Worm (Caenorhabditis elegans) whole organism, young adult: ENCODE measurements around the gene Y57G11A.4.

Experiments
- C06A6.2 ChIP-seq: fragments of 200-800 bp; sonication (Bioruptor generic); conservative IDR thresholded peaks from 2 replicates; pipeline ENCODE4 v1.3.6; 2022; ENCODE audit warnings: missing genetic modification characterization, missing compliant biosample characterization
- D2030.7 ChIP-seq: fragments of 200-800 bp; sonication (Bioruptor generic); IDR thresholded peaks from 2 replicates; pipeline ENCODE4 v1.3.6; 2022; ENCODE audit warnings: missing genetic modification reagents, missing genetic modification characterization, missing compliant biosample characterization
- F33H1.4 ChIP-seq: fragments of 200-800 bp; sonication (Bioruptor generic); IDR thresholded peaks from 2 replicates; pipeline ENCODE4 v1.3.6; 2022; ENCODE audit warnings: missing genetic modification reagents, missing genetic modification characterization, missing compliant biosample characterization
- F49E8.2 ChIP-seq: sonication (generic microtip); optimal IDR thresholded peaks from 3 replicates; lab custom pipeline; 2017; ENCODE audit warnings: missing genetic modification characterization, mild to moderate bottlenecking, missing compliant biosample characterization, antibody characterized with exemption, moderate library complexity; ENCODE audit not compliant: insufficient read depth
- F57A8.1 ChIP-seq: fragments of 200-800 bp; sonication (Bioruptor generic); optimal IDR thresholded peaks from 2 replicates; lab custom pipeline; 2018; ENCODE audit warnings: mild to moderate bottlenecking, missing genetic modification characterization, moderate library complexity, missing compliant biosample characterization
- K12H6.12 ChIP-seq: fragments of 200-800 bp; sonication (Bioruptor generic); optimal IDR thresholded peaks from 2 replicates; lab custom pipeline; 2018; ENCODE audit warnings: mild to moderate bottlenecking, missing genetic modification characterization, missing compliant biosample characterization
- Y95B8A.8 ChIP-seq: fragments of 200-800 bp; sonication (Bioruptor generic); IDR thresholded peaks from 2 replicates; pipeline ENCODE4 v1.3.6; 2022; ENCODE audit warnings: missing genetic modification reagents, missing genetic modification characterization, missing compliant biosample characterization
- akir-1 ChIP-seq: fragments of 200-800 bp; sonication (Bioruptor generic); optimal IDR thresholded peaks from 2 replicates; lab custom pipeline; 2018; ENCODE audit warnings: mild to moderate bottlenecking, missing genetic modification characterization, moderate library complexity, missing compliant biosample characterization
- aptf-2 ChIP-seq: fragments of 200-800 bp; sonication (Bioruptor generic); conservative IDR thresholded peaks from 2 replicates; pipeline ENCODE4 v1.3.6; 2022; ENCODE audit warnings: missing genetic modification reagents, missing genetic modification characterization, missing compliant biosample characterization
- atf-7 ChIP-seq: sonication (generic microtip); optimal IDR thresholded peaks from 2 replicates; lab custom pipeline; 2017; ENCODE audit warnings: mild to moderate bottlenecking, missing genetic modification characterization, missing compliant biosample characterization
- attf-5 ChIP-seq: fragments of 200-800 bp; sonication (Bioruptor generic); optimal IDR thresholded peaks from 2 replicates; lab custom pipeline; 2018; ENCODE audit warnings: mild to moderate bottlenecking, missing genetic modification characterization, missing compliant biosample characterization
- attf-6 ChIP-seq: fragments of 200-800 bp; sonication (Bioruptor generic); IDR thresholded peaks from 2 replicates; pipeline ENCODE4 v1.3.6; 2022; ENCODE audit warnings: missing genetic modification reagents, missing genetic modification characterization, missing compliant biosample characterization
- cebp-1 ChIP-seq, 2 experiments: fragments of 200-800 bp in 1 of 2; sonication (Bioruptor generic) in 1 of 2; sonication (generic microtip) in 1 of 2; IDR thresholded peaks in 1 of 2; optimal IDR thresholded peaks in 1 of 2; 2 replicates each; pipeline versions ENCODE4 v1.3.6 to Lab custom; 2017 to 2022; ENCODE audit warnings: missing compliant biosample characterization in 2 of 2, missing genetic modification characterization in 2 of 2, mild to moderate bottlenecking in 1 of 2, missing genetic modification reagents in 1 of 2, moderate library complexity in 1 of 2
- cebp-2 ChIP-seq: fragments of 200-800 bp; sonication (Bioruptor generic); IDR thresholded peaks from 2 replicates; pipeline ENCODE4 v1.3.6; 2022; ENCODE audit warnings: missing genetic modification characterization, missing compliant biosample characterization
- dox-1 ChIP-seq: fragments of 200-800 bp; sonication (Bioruptor generic); IDR thresholded peaks from 2 replicates; pipeline ENCODE4 v1.3.6; 2022; ENCODE audit warnings: missing genetic modification reagents, missing genetic modification characterization, missing compliant biosample characterization
- dpl-1 ChIP-seq: fragments of 150-350 bp; optimal IDR thresholded peaks from 2 replicates; lab custom pipeline; 2014; ENCODE audit warnings: missing biosample characterization, missing genetic modification reagents, missing genetic modification characterization
- efl-1 ChIP-seq: fragments of 150-350 bp; optimal IDR thresholded peaks from 2 replicates; lab custom pipeline; 2014; ENCODE audit warnings: missing biosample characterization, missing genetic modification reagents, missing genetic modification characterization
- him-1 ChIP-seq: sonication (generic microtip); optimal IDR thresholded peaks from 2 replicates; lab custom pipeline; 2016; ENCODE audit warnings: missing genotype, missing genetic modification reagents, missing genetic modification characterization, missing compliant biosample characterization
- hlh-12 ChIP-seq: sonication (generic microtip); optimal IDR thresholded peaks from 2 replicates; lab custom pipeline; 2016; ENCODE audit warnings: missing genetic modification characterization, missing compliant biosample characterization
- lag-1 ChIP-seq: fragments of 200-800 bp; sonication (Bioruptor generic); IDR thresholded peaks from 2 replicates; pipeline ENCODE4 v1.3.6; 2022; ENCODE audit warnings: missing genetic modification reagents, missing genetic modification characterization, missing compliant biosample characterization
- let-607 ChIP-seq, 2 experiments: fragments of 200-800 bp in 1 of 2; sonication (Bioruptor generic) in 1 of 2; sonication (generic microtip) in 1 of 2; optimal IDR thresholded peaks; 2 replicates each; lab custom pipeline; 2016 to 2018; ENCODE audit warnings: mild to moderate bottlenecking in 2 of 2, missing compliant biosample characterization in 2 of 2, missing genetic modification characterization in 2 of 2, moderate library complexity in 2 of 2, missing genotype in 1 of 2
- lin-35 ChIP-seq, 3 experiments: fragments of 150-350 bp in 2 of 3; sonication (generic microtip) in 1 of 3; optimal IDR thresholded peaks; 2 replicates each; lab custom pipeline; 2014 to 2018; ENCODE audit warnings: missing biosample characterization in 3 of 3, missing genetic modification characterization in 3 of 3, missing genetic modification reagents in 3 of 3
- lin-54 ChIP-seq: fragments of 200-800 bp; sonication (Bioruptor generic); optimal IDR thresholded peaks from 2 replicates; lab custom pipeline; 2018; ENCODE audit warnings: mild to moderate bottlenecking, missing genetic modification characterization, missing compliant biosample characterization
- lir-1 ChIP-seq: fragments of 200-800 bp; sonication (Bioruptor generic); conservative IDR thresholded peaks from 2 replicates; pipeline ENCODE4 v1.3.6; 2022; ENCODE audit warnings: missing genetic modification reagents, missing genetic modification characterization, missing compliant biosample characterization
- madf-6 ChIP-seq: fragments of 200-800 bp; sonication (Bioruptor generic); IDR thresholded peaks from 2 replicates; pipeline ENCODE4 v1.3.6; 2022; ENCODE audit warnings: missing genetic modification reagents, missing genetic modification characterization, missing compliant biosample characterization
- mxl-1 ChIP-seq: sonication (generic microtip); optimal IDR thresholded peaks from 2 replicates; lab custom pipeline; 2016; ENCODE audit warnings: missing genetic modification characterization, missing compliant biosample characterization
- nfyb-1 ChIP-seq: fragments of 200-800 bp; sonication (Bioruptor generic); IDR thresholded peaks from 2 replicates; pipeline ENCODE4 v1.3.6; 2022; ENCODE audit warnings: missing genetic modification reagents, missing genetic modification characterization, missing compliant biosample characterization
- nhr-80 ChIP-seq: sonication (generic microtip); optimal IDR thresholded peaks from 2 replicates; lab custom pipeline; 2016; ENCODE audit warnings: missing genetic modification characterization, missing compliant biosample characterization
- rcor-1 ChIP-seq: fragments of 200-800 bp; sonication (Bioruptor generic); IDR thresholded peaks from 2 replicates; pipeline ENCODE4 v1.3.6; 2022; ENCODE audit warnings: missing genetic modification reagents, missing genetic modification characterization, missing compliant biosample characterization
- sdz-38 ChIP-seq: sonication (generic microtip); optimal IDR thresholded peaks from 2 replicates; lab custom pipeline; 2016; ENCODE audit warnings: missing genotype, missing genetic modification characterization, missing compliant biosample characterization
- snpc-4 ChIP-seq, 5 experiments: fragments of 150-350 bp in 1 of 5; sonication (generic microtip) in 4 of 5; optimal IDR thresholded peaks; 2 replicates each; lab custom pipeline; 2014 to 2018; ENCODE audit warnings: missing genetic modification characterization in 5 of 5, missing biosample characterization in 3 of 5, antibody characterized with exemption in 2 of 5, mild to moderate bottlenecking in 2 of 5, missing compliant biosample characterization in 2 of 5, missing genotype in 2 of 5, moderate library complexity in 2 of 5, missing genetic modification reagents in 1 of 5
- sptf-2 ChIP-seq: fragments of 200-800 bp; sonication (Bioruptor generic); optimal IDR thresholded peaks from 2 replicates; lab custom pipeline; 2018; ENCODE audit warnings: mild to moderate bottlenecking, missing genetic modification characterization, missing compliant biosample characterization
- unc-130 ChIP-seq: sonication (generic microtip); optimal IDR thresholded peaks from 2 replicates; lab custom pipeline; 2016; ENCODE audit warnings: missing genetic modification reagents, missing genetic modification characterization, missing compliant biosample characterization
- unc-62 ChIP-seq: fragments of 150-350 bp; optimal IDR thresholded peaks from 2 replicates; lab custom pipeline; 2014; ENCODE audit warnings: missing biosample characterization, missing genetic modification reagents, missing genetic modification characterization
- xnd-1 ChIP-seq: sonication (generic microtip); optimal IDR thresholded peaks from 2 replicates; lab custom pipeline; 2016; ENCODE audit warnings: missing genotype, missing genetic modification reagents, missing genetic modification characterization, missing compliant biosample characterization

Y57G11A.4 gene

ce11 chrIV:14464065-14464567 lies 18.0 kb upstream of the Y57G11A.4 start, which contains the start of gene dld-1 (continued):
- peak; percentile 85 for TF ChIP-seq attf-5 (GFP tag; lab: Kevin White, UChicago)
- TF ChIP-seq xnd-1 (tag; lab: Kevin White, UChicago), result peak; percentile 24
- 0 out of 2 replicates have a peak, but pooled peaks have one; percentile 34 for TF ChIP-seq C06A6.2 (GFP tag; lab: Robert Waterston, UW)
- peak; percentile 70 for TF ChIP-seq cebp-1 (GFP tag; IDR thresholded peaks at IDR 0.05; lab: Robert Waterston, UW)
- peak; percentile 91 for TF ChIP-seq cebp-1 (tag; optimal IDR thresholded peaks at IDR 0.05; lab: Kevin White, UChicago)
- peak; percentile 94 for TF ChIP-seq F49E8.2 (tag; lab: Kevin White, UChicago)
- no peak for TF ChIP-seq F57A8.1 (GFP tag; lab: Kevin White, UChicago)
- TF ChIP-seq lir-1, result peak; percentile 78
- peak; percentile 50 for TF ChIP-seq him-1 (tag; lab: Kevin White, UChicago)
- peak; percentile 5 for TF ChIP-seq atf-7 (tag; lab: Kevin White, UChicago)
- TF ChIP-seq madf-6, result peak; percentile 89
- TF ChIP-seq nhr-80 (tag; lab: Kevin White, UChicago), result peak; percentile 41
- TF ChIP-seq rcor-1 (GFP tag; lab: Robert Waterston, UW), result peak; percentile 92
- peak; percentile 84 for TF ChIP-seq D2030.7 (GFP tag; lab: Robert Waterston, UW)
- peak; percentile 36 for TF ChIP-seq K12H6.12 (tag; lab: Kevin White, UChicago)
- peak; percentile 46 to 98 (median 75) for TF ChIP-seq lin-35 (GFP tag; optimal IDR thresholded peaks at IDR 0.05; lab: Kevin White, UChicago)
- TF ChIP-seq lag-1 (GFP tag; lab: Robert Waterston, UW), result no peak
- peak; percentile 94 for TF ChIP-seq efl-1 (GFP tag; lab: Kevin White, UChicago)
- TF ChIP-seq aptf-2 (GFP tag; lab: Robert Waterston, UW), result no peak
- peak; percentile 83 for TF ChIP-seq nfyb-1 (GFP tag; lab: Robert Waterston, UW)
- TF ChIP-seq dox-1 (GFP tag; lab: Robert Waterston, UW), result peak; percentile 93
- TF ChIP-seq akir-1 (GFP tag; lab: Kevin White, UChicago), result no peak
- TF ChIP-seq Y95B8A.8 (GFP tag; lab: Robert Waterston, UW), result 0 out of 2 replicates have a peak, but pooled peaks have one; percentile 49
- TF ChIP-seq sptf-2 (GFP tag; lab: Kevin White, UChicago), result no peak
- peak; percentile 99 for TF ChIP-seq lin-54 (GFP tag; lab: Kevin White, UChicago)
- peak; percentile 98 for TF ChIP-seq F33H1.4
- no peak for TF ChIP-seq unc-130 (GFP tag; lab: Kevin White, UChicago)
- TF ChIP-seq let-607 (tag; optimal IDR thresholded peaks at IDR 0.05; lab: Kevin White, UChicago), result peak in 1 of 2 experiments; percentile 28

- no peak for TF ChIP-seq hlh-12 (tag; lab: Kevin White, UChicago)
- no peak for TF ChIP-seq snpc-4 (GFP tag; optimal IDR thresholded peaks at IDR 0.05; lab: Kevin White, UChicago)
- TF ChIP-seq snpc-4 (tag; optimal IDR thresholded peaks at IDR 0.05; lab: Kevin White, UChicago), result peak in 1 of 4 experiments; percentile 57
- TF ChIP-seq madf-6, result peak; percentile 32; the same call in 1 of the 2 replicates
- 0 out of 2 replicates have a peak, but pooled peaks have one; percentile 23 for TF ChIP-seq cebp-2
- peak; percentile 55 for TF ChIP-seq attf-6 (GFP tag; lab: Robert Waterston, UW)
- no peak for TF ChIP-seq sdz-38 (tag; lab: Kevin White, UChicago)
Measured at ce11 chrIV:14466048-14466447, 16.0 kb upstream of the Y57G11A.4 start.

ce11 chrIV:14466837-14467236 lies 15.2 kb upstream of the Y57G11A.4 start:
- TF ChIP-seq Y95B8A.8 (GFP tag; lab: Robert Waterston, UW) (no peak), mxl-1 (no peak), unc-62 (no peak), xnd-1 (tag; lab: Kevin White, UChicago) (no peak), dpl-1 (no peak), attf-6 (GFP tag; lab: Robert Waterston, UW) (0 out of 2 replicates have a peak, but pooled peaks have one; percentile 16), snpc-4 (GFP tag; optimal IDR thresholded peaks at IDR 0.05; lab: Kevin White, UChicago) (no peak), snpc-4 (tag; optimal IDR thresholded peaks at IDR 0.05; lab: Kevin White, UChicago) (peak in 2 of 4 experiments; percentile 55 to 58)
